Fruit fly (Drosophila melanogaster): ENCODE data around the gene CG14770.
A peak's percentile ranks its signal among the peaks of the same experiment; 100 is the strongest.

The CG14770 gene

dm6 chrX:1399056-1400003, 30.3 kb downstream of the CG14770 start (continued):
- peak in 1 of 2 experiments; percentile 13 for TF ChIP-seq dpn (GFP tag; optimal IDR thresholded peaks at IDR 0.05)
- TF ChIP-seq vfl (GFP tag; optimal IDR thresholded peaks at IDR 0.05), result no peak
- TF ChIP-seq corto (GFP tag; optimal IDR thresholded peaks at IDR 0.05), result no peak
- TF ChIP-seq so (GFP tag; IDR thresholded peaks at IDR 0.05), result no peak
- TF ChIP-seq CG6654 (GFP tag; optimal IDR thresholded peaks at IDR 0.05), result no peak
- TF ChIP-seq wdn (GFP tag; IDR thresholded peaks at IDR 0.05), result no peak
- TF ChIP-seq ewg (GFP tag; optimal IDR thresholded peaks at IDR 0.05), result peak; percentile 45

DNA sequence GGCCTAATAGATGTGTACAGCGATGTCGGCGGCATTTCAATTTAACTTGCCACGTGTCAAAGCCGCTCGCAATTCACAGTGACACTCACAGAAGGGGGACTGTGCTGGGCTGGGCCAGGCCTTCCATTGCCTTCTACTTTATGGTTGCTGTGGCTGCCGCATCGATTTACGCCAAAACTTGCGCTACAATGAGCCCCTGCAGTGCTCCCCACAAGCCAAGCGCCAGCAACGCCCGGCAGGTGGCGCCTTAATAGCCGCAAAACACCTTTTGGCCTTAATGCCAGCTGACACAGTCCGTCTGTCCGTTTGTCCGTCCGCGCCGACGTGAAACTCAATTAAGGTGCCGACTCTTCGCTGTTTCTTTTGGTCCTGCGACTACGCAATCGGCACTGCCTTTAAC, 36.0 kb downstream of the CG14770 start:
- no peak for TF ChIP-seq wek (GFP tag; optimal IDR thresholded peaks at IDR 0.05)
- TF ChIP-seq chinmo (GFP tag; IDR thresholded peaks at IDR 0.05; ENCODE audit: partially characterized antibody), result no peak
- TF ChIP-seq onecut (GFP tag; IDR thresholded peaks at IDR 0.05), result peak; percentile 59
- TF ChIP-seq CTCF (GFP tag; optimal IDR thresholded peaks at IDR 0.05), result peak; percentile 83
- TF ChIP-seq Hey (tag; optimal IDR thresholded peaks at IDR 0.05), result peak; percentile 37

dm6 chrX:1405779-1406178, 36.7 kb downstream of the CG14770 start:
- TF ChIP-seq crol (GFP tag; IDR thresholded peaks at IDR 0.05) (peak; percentile 50), Deaf1 (tag; optimal IDR thresholded peaks at IDR 0.05) (peak; percentile 15), Hsf (GFP tag; optimal IDR thresholded peaks at IDR 0.05) (no peak), abd-A (tag; optimal IDR thresholded peaks at IDR 0.05) (peak; percentile 93), CG12104 (GFP tag; optimal IDR thresholded peaks at IDR 0.05) (no peak), CG13894 (tag; optimal IDR thresholded peaks at IDR 0.05) (peak; percentile 6), otp (GFP tag; IDR thresholded peaks at IDR 0.05) (no peak), Poxn (GFP tag; IDR thresholded peaks at IDR 0.05) (no peak), scrt (GFP tag; optimal IDR thresholded peaks at IDR 0.05) (peak; percentile 61), CG2202 (tag; optimal IDR thresholded peaks at IDR 0.05) (no peak)

dm6 chrX:1407683-1408082, 38.6 kb downstream of the CG14770 start:
- TF ChIP-seq chn (GFP tag; optimal IDR thresholded peaks at IDR 0.05), result no peak
- peak; percentile 71 for TF ChIP-seq sens (GFP tag)
- TF ChIP-seq CG43689 (GFP tag; IDR thresholded peaks at IDR 0.05), result no peak
- TF ChIP-seq Adf1 (GFP tag; IDR thresholded peaks at IDR 0.05), result no peak
- peak; percentile 7 for TF ChIP-seq CG11504 (tag; optimal IDR thresholded peaks at IDR 0.05)
- TF ChIP-seq nerfin-1 (tag; optimal IDR thresholded peaks at IDR 0.05), result peak; percentile 36
- peak; percentile 1 for TF ChIP-seq CG1603 (tag; optimal IDR thresholded peaks at IDR 0.05)
- no peak for TF ChIP-seq CG14667 (GFP tag; IDR thresholded peaks at IDR 0.05)
- no peak for TF ChIP-seq bowl (GFP tag; IDR thresholded peaks at IDR 0.05)
- TF ChIP-seq cas (GFP tag; IDR thresholded peaks at IDR 0.05), result no peak
- TF ChIP-seq Nf-YC (tag; optimal IDR thresholded peaks at IDR 0.05), result no peak
- TF ChIP-seq CoRest (tag; optimal IDR thresholded peaks at IDR 0.05), result no peak
- 0 out of 2 replicates have a peak, but pooled peaks have one; percentile 44 for TF ChIP-seq CG7372 (GFP tag; IDR thresholded peaks at IDR 0.05)
- TF ChIP-seq CG18262 (tag; optimal IDR thresholded peaks at IDR 0.05), result no peak
- TF ChIP-seq da (GFP tag; optimal IDR thresholded peaks at IDR 0.05), result no peak
- TF ChIP-seq Ets65A (GFP tag), result peak; percentile 2
- no peak for TF ChIP-seq prd (optimal IDR thresholded peaks at IDR 0.05)
- TF ChIP-seq prd (GFP tag; IDR thresholded peaks at IDR 0.05), result 0 out of 3 replicates have a peak, but pooled peaks have one; percentile 26
- TF ChIP-seq ro (GFP tag; IDR thresholded peaks at IDR 0.05), result no peak
- TF ChIP-seq Med (GFP tag), result peak; percentile 53
- TF ChIP-seq dpn (GFP tag; optimal IDR thresholded peaks at IDR 0.05), result no peak
- TF ChIP-seq p53 (GFP tag; optimal IDR thresholded peaks at IDR 0.05), result no peak
- TF ChIP-seq dysf (GFP tag; IDR thresholded peaks at IDR 0.05), result no peak
- TF ChIP-seq abd-A (tag; optimal IDR thresholded peaks at IDR 0.05), result no peak
- no peak for TF ChIP-seq CG10462 (GFP tag; optimal IDR thresholded peaks at IDR 0.05)
- no peak for TF ChIP-seq mld (GFP tag; IDR thresholded peaks at IDR 0.05; ENCODE audit: partially characterized antibody)
